Fruit fly (Drosophila melanogaster) whole organism, embryonic: ENCODE results near the gene CG9133.
A peak's percentile ranks its signal among the peaks of the same experiment; 100 is the strongest.

ENCODE experiments used
- ATbp ChIP-seq: fragments of 200-800 bp; sonication (Bioruptor generic); optimal IDR thresholded peaks from 2 replicates; lab custom pipeline; 2017; ENCODE audit warnings: missing biosample characterization, mild to moderate bottlenecking, missing genetic modification characterization, missing genetic modification reagents
- Adf1 ChIP-seq: fragments of 200-800 bp; sonication (Bioruptor generic); IDR thresholded peaks from 2 replicates; pipeline ENCODE4 v1.3.6; 2022; ENCODE audit warnings: missing biosample characterization, missing genetic modification characterization
- B-H2 ChIP-seq: fragments of 200-800 bp; sonication (Bioruptor generic); optimal IDR thresholded peaks from 2 replicates; lab custom pipeline; 2018; ENCODE audit warnings: missing biosample characterization, mild to moderate bottlenecking, missing genetic modification characterization
- Blimp-1 ChIP-seq: fragments of 200-800 bp; sonication (Bioruptor generic); optimal IDR thresholded peaks from 3 replicates; lab custom pipeline; 2018; ENCODE audit warnings: missing biosample characterization, missing genetic modification characterization, mild to moderate bottlenecking, moderate library complexity, missing genetic modification reagents
- CG10543 ChIP-seq: fragments of 200-800 bp; sonication (Bioruptor generic); optimal IDR thresholded peaks from 3 replicates; lab custom pipeline; 2017; ENCODE audit warnings: missing biosample characterization, mild to moderate bottlenecking, missing genetic modification characterization, moderate library complexity
- CG10654 ChIP-seq: fragments of 200-800 bp; sonication (Bioruptor generic); optimal IDR thresholded peaks from 2 replicates; lab custom pipeline; 2016; ENCODE audit warnings: missing biosample characterization, missing genetic modification characterization
- CG11695 ChIP-seq: fragments of 200-800 bp; sonication (Bioruptor generic); IDR thresholded peaks from 3 replicates; pipeline ENCODE4 v1.3.6; 2022; ENCODE audit warnings: missing biosample characterization, missing genetic modification characterization
- CG11696 ChIP-seq: fragments of 200-800 bp; sonication (Bioruptor generic); IDR thresholded peaks from 2 replicates; pipeline ENCODE4 v1.3.6; 2022; ENCODE audit warnings: missing biosample characterization, missing genetic modification characterization
- CG15269 ChIP-seq: fragments of 200-800 bp; sonication (Bioruptor generic); optimal IDR thresholded peaks from 2 replicates; lab custom pipeline; 2018; ENCODE audit warnings: missing biosample characterization, mild to moderate bottlenecking, missing genetic modification characterization, moderate library complexity
- CG15696 ChIP-seq: fragments of 200-800 bp; sonication (Bioruptor generic); optimal IDR thresholded peaks from 2 replicates; lab custom pipeline; 2019; ENCODE audit warnings: missing biosample characterization, mild to moderate bottlenecking, missing genetic modification characterization, moderate library complexity
- CG16815 ChIP-seq: fragments of 200-800 bp; sonication (Bioruptor generic); optimal IDR thresholded peaks from 3 replicates; lab custom pipeline; 2017; ENCODE audit warnings: missing biosample characterization, mild to moderate bottlenecking, missing genetic modification characterization
- CG17359 ChIP-seq: fragments of 200-800 bp; sonication (Bioruptor generic); optimal IDR thresholded peaks from 3 replicates; lab custom pipeline; 2018; ENCODE audit warnings: missing biosample characterization, mild to moderate bottlenecking, missing genetic modification characterization, moderate library complexity
- CG17912 ChIP-seq: fragments of 200-800 bp; sonication (Bioruptor generic); optimal IDR thresholded peaks from 2 replicates; lab custom pipeline; 2018; ENCODE audit warnings: missing biosample characterization, mild to moderate bottlenecking, missing genetic modification characterization
- CG18599 ChIP-seq: fragments of 200-800 bp; sonication (Bioruptor generic); optimal IDR thresholded peaks from 3 replicates; lab custom pipeline; 2017; ENCODE audit warnings: missing biosample characterization, missing genetic modification characterization, mild to moderate bottlenecking, moderate library complexity, missing genetic modification reagents
- CG2199 ChIP-seq: fragments of 200-800 bp; sonication (Bioruptor generic); IDR thresholded peaks from 3 replicates; pipeline ENCODE4 v1.3.6; 2022; ENCODE audit warnings: missing biosample characterization, missing genetic modification characterization
- CG2889 ChIP-seq: fragments of 200-800 bp; sonication (Bioruptor generic); IDR thresholded peaks from 3 replicates; pipeline ENCODE4 v1.3.6; 2022; ENCODE audit warnings: missing biosample characterization, missing genetic modification characterization
- CG3281 ChIP-seq: fragments of 200-800 bp; sonication (Bioruptor generic); optimal IDR thresholded peaks from 3 replicates; lab custom pipeline; 2017; ENCODE audit warnings: missing biosample characterization, mild to moderate bottlenecking, missing genetic modification characterization
- CG34376 ChIP-seq: fragments of 200-800 bp; sonication (Bioruptor generic); optimal IDR thresholded peaks from 2 replicates; lab custom pipeline; 2018; ENCODE audit warnings: missing biosample characterization, mild to moderate bottlenecking, missing genetic modification characterization
- CG43689 ChIP-seq: fragments of 200-800 bp; sonication (Bioruptor generic); IDR thresholded peaks from 2 replicates; pipeline ENCODE4 v1.3.6; 2022; ENCODE audit warnings: missing biosample characterization, missing genetic modification characterization
- CG4707 ChIP-seq: fragments of 200-800 bp; sonication (Bioruptor generic); optimal IDR thresholded peaks from 2 replicates; lab custom pipeline; 2018; ENCODE audit warnings: missing biosample characterization, mild to moderate bottlenecking, missing genetic modification characterization, moderate library complexity
- CG4730 ChIP-seq: fragments of 200-800 bp; sonication (Bioruptor generic); IDR thresholded peaks from 2 replicates; pipeline ENCODE4 v1.3.6; 2022; ENCODE audit warnings: missing biosample characterization, missing genetic modification characterization
- CG8281 ChIP-seq: fragments of 200-800 bp; sonication (Bioruptor generic); optimal IDR thresholded peaks from 2 replicates; lab custom pipeline; 2018; ENCODE audit warnings: missing biosample characterization, mild to moderate bottlenecking, missing genetic modification characterization, moderate library complexity
- CG9215 ChIP-seq: fragments of 200-800 bp; sonication (Bioruptor generic); IDR thresholded peaks from 2 replicates; pipeline ENCODE4 v1.3.6; 2022; ENCODE audit warnings: missing biosample characterization, missing genetic modification characterization
- E2f2 ChIP-seq: fragments of 200-800 bp; sonication (Bioruptor generic); IDR thresholded peaks from 2 replicates; pipeline ENCODE4 v1.3.6; 2022; ENCODE audit warnings: missing biosample characterization, missing genetic modification characterization
- Fer3 ChIP-seq: fragments of 200-800 bp; sonication (Bioruptor generic); optimal IDR thresholded peaks from 2 replicates; lab custom pipeline; 2018; ENCODE audit warnings: missing biosample characterization, mild to moderate bottlenecking, missing genetic modification characterization, moderate library complexity
- NFAT ChIP-seq: fragments of 200-800 bp; sonication (Bioruptor generic); IDR thresholded peaks from 2 replicates; pipeline ENCODE4 v1.3.6; 2022; ENCODE audit warnings: missing biosample characterization, missing genetic modification characterization
- YL-1 ChIP-seq: fragments of 200-800 bp; sonication (Bioruptor generic); optimal IDR thresholded peaks from 3 replicates; lab custom pipeline; 2017; ENCODE audit warnings: missing biosample characterization, mild to moderate bottlenecking, missing genetic modification characterization
- ash1 ChIP-seq: fragments of 200-800 bp; sonication (Bioruptor generic); optimal IDR thresholded peaks from 2 replicates; lab custom pipeline; 2018; ENCODE audit warnings: missing biosample characterization, mild to moderate bottlenecking, missing genetic modification characterization
- ato ChIP-seq: fragments of 200-800 bp; sonication (Bioruptor generic); IDR thresholded peaks from 2 replicates; pipeline ENCODE4 v1.3.6; 2022; ENCODE audit warnings: missing biosample characterization, missing genetic modification characterization; ENCODE audit not compliant: partially characterized antibody
- btn ChIP-seq: fragments of 200-800 bp; sonication (Bioruptor generic); optimal IDR thresholded peaks from 2 replicates; lab custom pipeline; 2016; ENCODE audit warnings: missing biosample characterization, missing genetic modification characterization
- chm ChIP-seq: fragments of 200-800 bp; sonication (Bioruptor generic); IDR thresholded peaks from 2 replicates; pipeline ENCODE4 v1.3.6; 2022; ENCODE audit warnings: missing biosample characterization, missing genetic modification characterization
- chn ChIP-seq: fragments of 200-800 bp; sonication (Bioruptor generic); optimal IDR thresholded peaks from 2 replicates; lab custom pipeline; 2016; ENCODE audit warnings: missing biosample characterization, missing genetic modification characterization
- dimm ChIP-seq: fragments of 200-800 bp; sonication (Bioruptor generic); IDR thresholded peaks from 2 replicates; pipeline ENCODE4 v1.3.6; 2022; ENCODE audit warnings: missing biosample characterization, missing genetic modification characterization
- emc ChIP-seq: fragments of 200-800 bp; sonication (Bioruptor generic); optimal IDR thresholded peaks from 2 replicates; lab custom pipeline; 2016; ENCODE audit warnings: missing biosample characterization, missing genetic modification characterization
- gsb ChIP-seq: fragments of 200-800 bp; sonication (Bioruptor generic); IDR thresholded peaks from 2 replicates; pipeline ENCODE4 v1.3.6; 2022; ENCODE audit warnings: missing biosample characterization, missing genetic modification characterization
- hth ChIP-seq: fragments of >200 bp; optimal IDR thresholded peaks from 2 replicates; lab custom pipeline; 2017; ENCODE audit warnings: inconsistent platforms
- ind ChIP-seq: fragments of 200-800 bp; sonication (Bioruptor generic); optimal IDR thresholded peaks from 3 replicates; lab custom pipeline; 2016; ENCODE audit warnings: missing biosample characterization, missing genetic modification characterization
- jigr1 ChIP-seq: fragments of 200-800 bp; sonication (Bioruptor generic); IDR thresholded peaks from 3 replicates; pipeline ENCODE4 v1.3.6; 2022; ENCODE audit warnings: missing biosample characterization, missing genetic modification characterization
- ken ChIP-seq: fragments of 200-800 bp; sonication (Bioruptor generic); IDR thresholded peaks from 3 replicates; pipeline ENCODE4 v1.3.6; 2022; ENCODE audit warnings: missing biosample characterization, missing genetic modification characterization
- mld ChIP-seq: fragments of 200-800 bp; sonication (Bioruptor generic); IDR thresholded peaks from 3 replicates; pipeline ENCODE4 v1.3.6; 2022; ENCODE audit warnings: missing biosample characterization, missing genetic modification characterization; ENCODE audit not compliant: partially characterized antibody
- pfk ChIP-seq: fragments of 200-800 bp; sonication (Bioruptor generic); optimal IDR thresholded peaks from 2 replicates; lab custom pipeline; 2018; ENCODE audit warnings: missing biosample characterization, mild to moderate bottlenecking, missing genetic modification characterization, moderate library complexity
- pros ChIP-seq: fragments of 200-800 bp; sonication (Bioruptor generic); optimal IDR thresholded peaks from 3 replicates; lab custom pipeline; 2019; ENCODE audit warnings: missing biosample characterization, mild to moderate bottlenecking, missing genetic modification characterization, moderate library complexity
- row ChIP-seq: fragments of 200-800 bp; sonication (Bioruptor generic); IDR thresholded peaks from 3 replicates; pipeline ENCODE4 v1.3.6; 2022; ENCODE audit warnings: missing biosample characterization, missing genetic modification characterization
- so ChIP-seq: fragments of 200-800 bp; sonication (Bioruptor generic); IDR thresholded peaks from 3 replicates; pipeline ENCODE4 v1.3.6; 2022; ENCODE audit warnings: missing biosample characterization, missing genetic modification characterization
- sob ChIP-seq: fragments of 200-800 bp; sonication (Bioruptor generic); IDR thresholded peaks from 2 replicates; pipeline ENCODE4 v1.3.6; 2022; ENCODE audit warnings: missing biosample characterization, missing genetic modification characterization
- sr ChIP-seq: fragments of 200-800 bp; sonication (Bioruptor generic); IDR thresholded peaks from 3 replicates; pipeline ENCODE4 v1.3.6; 2022; ENCODE audit warnings: missing biosample characterization, missing genetic modification characterization
- tin ChIP-seq: fragments of 200-800 bp; sonication (Bioruptor generic); optimal IDR thresholded peaks from 3 replicates; lab custom pipeline; 2016; ENCODE audit warnings: missing biosample characterization, missing genetic modification characterization
- tna ChIP-seq: fragments of 200-800 bp; sonication (Bioruptor generic); IDR thresholded peaks from 2 replicates; pipeline ENCODE4 v1.3.6; 2022; ENCODE audit warnings: missing biosample characterization, missing genetic modification characterization; ENCODE audit not compliant: partially characterized antibody
- wor ChIP-seq: fragments of 200-800 bp; sonication (Bioruptor generic); IDR thresholded peaks from 2 replicates; pipeline ENCODE4 v1.3.6; 2022; ENCODE audit warnings: missing biosample characterization, missing genetic modification characterization
- zfh2 ChIP-seq: fragments of 200-800 bp; sonication (Bioruptor generic); optimal IDR thresholded peaks from 2 replicates; lab custom pipeline; 2016; ENCODE audit warnings: missing biosample characterization, missing genetic modification characterization

The CG9133 gene

DNA sequence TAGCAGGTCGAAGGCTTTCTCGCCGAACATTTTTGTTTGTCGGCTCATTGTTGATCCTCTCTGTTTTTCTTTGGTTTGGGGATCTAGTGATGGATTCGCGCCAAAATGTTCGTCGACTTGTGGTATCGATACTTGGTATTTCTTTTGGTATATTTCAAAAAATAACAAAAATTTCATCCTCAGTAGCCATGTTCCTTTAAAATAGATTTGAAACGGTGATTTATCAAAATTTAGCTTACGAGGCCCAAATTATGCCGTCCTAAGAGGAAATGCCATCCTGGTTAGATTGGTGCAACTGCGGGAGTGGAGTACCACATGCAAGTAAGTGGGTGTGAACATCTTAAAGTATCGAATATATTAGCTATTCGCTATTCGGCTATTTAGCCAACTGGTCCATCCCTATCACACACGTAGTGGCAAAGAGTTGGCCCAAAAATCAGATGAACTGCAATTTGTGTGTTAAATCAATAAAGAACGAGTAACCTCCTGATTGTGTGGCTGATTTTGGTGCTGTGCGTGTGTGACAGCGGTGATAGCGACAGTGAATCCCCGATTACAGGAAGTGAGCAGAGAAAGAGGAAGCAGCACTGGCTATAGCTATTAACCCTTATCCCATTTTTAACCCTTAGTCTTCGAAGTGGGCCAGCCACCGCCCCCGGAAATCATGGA lies 4.1 kb upstream of the CG9133 start, which contains the start of the genes Psf1 and Sac1 (continued):
- TF ChIP-seq CG8281 (tag; lab: Kevin White, UChicago) (no peak), chn (peak; percentile 18), so (GFP tag; lab: Robert Waterston, UW) (0 out of 3 replicates have a peak, but pooled peaks have one; percentile 12), YL-1 (GFP tag; lab: Kevin White, UChicago) (peak; percentile 69), btn (no peak), ind (GFP tag; lab: Kevin White, UChicago) (peak; percentile 55), ash1 (GFP tag; lab: Kevin White, UChicago) (no peak), Blimp-1 (GFP tag; lab: Kevin White, UChicago) (no peak), CG43689 (GFP tag; lab: Robert Waterston, UW) (no peak), Fer3 (no peak), CG11696 (GFP tag; lab: Robert Waterston, UW) (no peak), row (GFP tag; lab: Robert Waterston, UW) (peak; percentile 92), CG10543 (GFP tag; lab: Kevin White, UChicago) (no peak), tna (peak; percentile 60), gsb (GFP tag; lab: Robert Waterston, UW) (no peak), CG15696 (tag; lab: Kevin White, UChicago) (peak; percentile 46), E2f2 (0 out of 2 replicates have a peak, but pooled peaks have one; percentile 15), pros (GFP tag; lab: Kevin White, UChicago) (no peak), CG10654 (GFP tag; lab: Kevin White, UChicago) (peak; percentile 48), CG15269 (no peak), CG18599 (GFP tag; lab: Kevin White, UChicago) (no peak), CG4707 (no peak), CG34376 (GFP tag; lab: Kevin White, UChicago) (no peak), CG9215 (GFP tag; lab: Robert Waterston, UW) (peak; percentile 51), NFAT (GFP tag; lab: Robert Waterston, UW) (peak; percentile 43; the same call in 1 of the 2 replicates), ato (GFP tag; lab: Robert Waterston, UW) (peak; percentile 46; the same call in 1 of the 2 replicates), CG17912 (GFP tag; lab: Kevin White, UChicago) (no peak), CG3281 (GFP tag; lab: Kevin White, UChicago) (no peak), Adf1 (no peak; the same call in 1 of the 2 replicates), mld (GFP tag; lab: Robert Waterston, UW) (peak; percentile 54; the same call in 1 of the 3 replicates), CG17359 (tag; lab: Kevin White, UChicago) (no peak), hth (lab: Kevin White, UChicago) (no peak), sob (GFP tag; lab: Robert Waterston, UW) (no peak; the same call in 1 of the 2 replicates), ATbp (GFP tag; lab: Kevin White, UChicago) (no peak), CG4730 (no peak), chm (GFP tag; lab: Robert Waterston, UW) (no peak), CG2199 (GFP tag; lab: Robert Waterston, UW) (no peak), pfk (GFP tag; lab: Kevin White, UChicago) (no peak), dimm (GFP tag; lab: Robert Waterston, UW) (no peak), ken (GFP tag; lab: Robert Waterston, UW) (no peak; the same call in 2 of the 3 replicates), CG2889 (GFP tag; lab: Robert Waterston, UW) (no peak), B-H2 (no peak), emc (no peak), tin (GFP tag; lab: Kevin White, UChicago) (peak; percentile 30), CG16815 (GFP tag; lab: Kevin White, UChicago) (peak; percentile 5), sr (GFP tag; lab: Robert Waterston, UW) (no peak), CG11695 (GFP tag; lab: Robert Waterston, UW) (no peak), zfh2 (GFP tag; lab: Kevin White, UChicago) (peak; percentile 67), jigr1 (no peak), wor (GFP tag; lab: Robert Waterston, UW) (no peak)
